Fruit fly (Drosophila melanogaster) whole organism, embryonic: ENCODE measurements around the gene CG34278.
A peak's percentile ranks its signal among the peaks of the same experiment; 100 is the strongest.

Source experiments
- Adf1 ChIP-seq: fragments of 200-800 bp; sonication (Bioruptor generic); IDR thresholded peaks from 2 replicates; pipeline ENCODE4 v1.3.6; 2022; ENCODE audit warnings: missing biosample characterization, missing genetic modification characterization
- B-H2 ChIP-seq: fragments of 200-800 bp; sonication (Bioruptor generic); optimal IDR thresholded peaks from 2 replicates; lab custom pipeline; 2018; ENCODE audit warnings: missing biosample characterization, mild to moderate bottlenecking, missing genetic modification characterization
- Bgb ChIP-seq: fragments of 200-800 bp; sonication (Bioruptor generic); IDR thresholded peaks from 2 replicates; pipeline ENCODE4 v1.3.6; 2022; ENCODE audit warnings: missing biosample characterization, missing genetic modification characterization; ENCODE audit not compliant: partially characterized antibody
- Blimp-1 ChIP-seq: fragments of 200-800 bp; sonication (Bioruptor generic); optimal IDR thresholded peaks from 3 replicates; lab custom pipeline; 2018; ENCODE audit warnings: missing biosample characterization, missing genetic modification characterization, mild to moderate bottlenecking, moderate library complexity, missing genetic modification reagents
- CG11695 ChIP-seq: fragments of 200-800 bp; sonication (Bioruptor generic); IDR thresholded peaks from 3 replicates; pipeline ENCODE4 v1.3.6; 2022; ENCODE audit warnings: missing biosample characterization, missing genetic modification characterization
- CG11723 ChIP-seq: fragments of 200-800 bp; sonication (Bioruptor generic); optimal IDR thresholded peaks from 2 replicates; lab custom pipeline; 2017; ENCODE audit warnings: missing biosample characterization, mild to moderate bottlenecking, missing genetic modification characterization
- CG12236 ChIP-seq: fragments of 200-800 bp; sonication (Bioruptor generic); optimal IDR thresholded peaks from 2 replicates; lab custom pipeline; 2016; ENCODE audit warnings: missing biosample characterization, missing genetic modification characterization
- CG12299 ChIP-seq: fragments of 200-800 bp; sonication (Bioruptor generic); optimal IDR thresholded peaks from 2 replicates; lab custom pipeline; 2018; ENCODE audit warnings: missing biosample characterization, mild to moderate bottlenecking, missing genetic modification characterization
- CG12391 ChIP-seq: fragments of 200-800 bp; sonication (Bioruptor generic); optimal IDR thresholded peaks from 3 replicates; lab custom pipeline; 2018; ENCODE audit warnings: missing biosample characterization, mild to moderate bottlenecking, missing genetic modification characterization, moderate library complexity
- CG12744 ChIP-seq: fragments of 200-800 bp; sonication (Bioruptor generic); optimal IDR thresholded peaks from 2 replicates; lab custom pipeline; 2016; ENCODE audit warnings: missing biosample characterization, missing genetic modification characterization
- CG13287 ChIP-seq: fragments of 200-800 bp; sonication (Bioruptor generic); IDR thresholded peaks from 2 replicates; pipeline ENCODE4 v1.3.6; 2022; ENCODE audit warnings: missing biosample characterization, missing genetic modification characterization; ENCODE audit not compliant: partially characterized antibody
- CG14710 ChIP-seq: fragments of 200-800 bp; sonication (Bioruptor generic); optimal IDR thresholded peaks from 3 replicates; lab custom pipeline; 2019; ENCODE audit warnings: missing biosample characterization, mild to moderate bottlenecking, missing genetic modification characterization, moderate library complexity
- CG15479 ChIP-seq: fragments of 200-800 bp; sonication (Bioruptor generic); optimal IDR thresholded peaks from 3 replicates; lab custom pipeline; 2019; ENCODE audit warnings: missing biosample characterization, mild to moderate bottlenecking, missing genetic modification characterization, moderate library complexity
- CG17186 ChIP-seq: fragments of 200-800 bp; sonication (Bioruptor generic); optimal IDR thresholded peaks from 3 replicates; lab custom pipeline; 2017; ENCODE audit warnings: missing biosample characterization, missing genetic modification reagents, missing genetic modification characterization
- CG2202 ChIP-seq: fragments of 200-800 bp; sonication (Bioruptor generic); optimal IDR thresholded peaks from 2 replicates; lab custom pipeline; 2018; ENCODE audit warnings: missing biosample characterization, mild to moderate bottlenecking, missing genetic modification characterization
- CG2712 ChIP-seq: fragments of 200-800 bp; optimal IDR thresholded peaks from 3 replicates; lab custom pipeline; 2019; ENCODE audit warnings: missing biosample characterization, mild to moderate bottlenecking, missing genetic modification characterization, moderate library complexity
- CG3281 ChIP-seq: fragments of 200-800 bp; sonication (Bioruptor generic); optimal IDR thresholded peaks from 3 replicates; lab custom pipeline; 2017; ENCODE audit warnings: missing biosample characterization, mild to moderate bottlenecking, missing genetic modification characterization
- CG33213 ChIP-seq: fragments of 200-800 bp; sonication (Bioruptor generic); optimal IDR thresholded peaks from 3 replicates; lab custom pipeline; 2016; ENCODE audit warnings: missing biosample characterization, missing genetic modification characterization
- CG4617 ChIP-seq: fragments of 200-800 bp; sonication (Bioruptor generic); optimal IDR thresholded peaks from 3 replicates; lab custom pipeline; 2016; ENCODE audit warnings: missing biosample characterization, missing genetic modification characterization, borderline replicate concordance
- CG6272 ChIP-seq: fragments of 200-800 bp; sonication (Bioruptor generic); IDR thresholded peaks from 2 replicates; pipeline ENCODE4 v1.3.6; 2022; ENCODE audit warnings: missing biosample characterization, missing genetic modification characterization
- CG7357 ChIP-seq: fragments of 200-800 bp; sonication (Bioruptor generic); IDR thresholded peaks from 3 replicates; pipeline ENCODE4 v1.3.6; 2022; ENCODE audit warnings: missing biosample characterization, missing genetic modification characterization
- CG7745 ChIP-seq: fragments of 200-800 bp; sonication (Bioruptor generic); optimal IDR thresholded peaks from 2 replicates; lab custom pipeline; 2018; ENCODE audit warnings: missing biosample characterization, mild to moderate bottlenecking, missing genetic modification characterization, moderate library complexity
- CG8924 ChIP-seq: fragments of 200-800 bp; optimal IDR thresholded peaks from 3 replicates; lab custom pipeline; 2019; ENCODE audit warnings: missing biosample characterization, mild to moderate bottlenecking, missing genetic modification characterization, moderate library complexity
- CG8944 ChIP-seq: fragments of 200-800 bp; sonication (Bioruptor generic); optimal IDR thresholded peaks from 3 replicates; lab custom pipeline; 2016; ENCODE audit warnings: missing biosample characterization, missing genetic modification characterization
- CG9437 ChIP-seq: fragments of 200-800 bp; sonication (Bioruptor generic); optimal IDR thresholded peaks from 2 replicates; lab custom pipeline; 2018; ENCODE audit warnings: missing biosample characterization, mild to moderate bottlenecking, missing genetic modification characterization
- CG9876 ChIP-seq: fragments of 200-800 bp; sonication (Bioruptor generic); optimal IDR thresholded peaks from 2 replicates; lab custom pipeline; 2016; ENCODE audit warnings: missing biosample characterization, missing genetic modification characterization
- D19A ChIP-seq: fragments of 200-800 bp; optimal IDR thresholded peaks from 3 replicates; lab custom pipeline; 2019; ENCODE audit warnings: missing biosample characterization, mild to moderate bottlenecking, missing genetic modification characterization, moderate library complexity
- Fer2 ChIP-seq: fragments of 200-800 bp; sonication (Bioruptor generic); optimal IDR thresholded peaks from 2 replicates; lab custom pipeline; 2018; ENCODE audit warnings: missing biosample characterization, mild to moderate bottlenecking, missing genetic modification characterization, moderate library complexity
- Hmx ChIP-seq: fragments of 200-800 bp; sonication (Bioruptor generic); optimal IDR thresholded peaks from 2 replicates; lab custom pipeline; 2016; ENCODE audit warnings: missing biosample characterization, missing genetic modification characterization
- MESR4 ChIP-seq: fragments of 200-800 bp; sonication (Bioruptor generic); optimal IDR thresholded peaks from 2 replicates; lab custom pipeline; 2018; ENCODE audit warnings: missing biosample characterization, mild to moderate bottlenecking, missing genetic modification characterization, moderate library complexity
- Oli ChIP-seq: fragments of 200-800 bp; sonication (Bioruptor generic); optimal IDR thresholded peaks from 2 replicates; lab custom pipeline; 2018; ENCODE audit warnings: missing biosample characterization, mild to moderate bottlenecking, missing genetic modification characterization, moderate library complexity
- Rfx ChIP-seq: fragments of 200-800 bp; sonication (Bioruptor generic); IDR thresholded peaks from 2 replicates; pipeline ENCODE4 v1.3.6; 2022; ENCODE audit warnings: missing biosample characterization, missing genetic modification characterization
- aop ChIP-seq: fragments of 200-800 bp; sonication (Bioruptor generic); IDR thresholded peaks from 2 replicates; pipeline ENCODE4 v1.3.6; 2022; ENCODE audit warnings: missing biosample characterization, missing genetic modification characterization
- ara ChIP-seq: fragments of 200-800 bp; sonication (Bioruptor generic); IDR thresholded peaks from 2 replicates; pipeline ENCODE4 v1.3.6; 2022; ENCODE audit warnings: missing biosample characterization, missing genetic modification characterization
- chif ChIP-seq, 2 experiments: fragments of 200-800 bp; sonication (Bioruptor generic); optimal IDR thresholded peaks; 3 replicates each; lab custom pipeline; 2016; ENCODE audit warnings: missing biosample characterization in 2 of 2, missing genetic modification characterization in 2 of 2
- ewg ChIP-seq: fragments of 200-800 bp; sonication (Bioruptor generic); optimal IDR thresholded peaks from 3 replicates; lab custom pipeline; 2017; ENCODE audit warnings: mild to moderate bottlenecking, missing biosample characterization, missing genetic modification reagents, missing genetic modification characterization
- fd102C ChIP-seq: fragments of 200-800 bp; sonication (Bioruptor generic); optimal IDR thresholded peaks from 2 replicates; lab custom pipeline; 2018; ENCODE audit warnings: missing biosample characterization, mild to moderate bottlenecking, missing genetic modification characterization, moderate library complexity
- gce ChIP-seq: fragments of 200-800 bp; sonication (Bioruptor generic); IDR thresholded peaks from 3 replicates; pipeline ENCODE4 v1.3.6; 2022; ENCODE audit warnings: missing biosample characterization, missing genetic modification characterization
- grau ChIP-seq: fragments of 200-800 bp; optimal IDR thresholded peaks from 3 replicates; lab custom pipeline; 2019; ENCODE audit warnings: missing biosample characterization, mild to moderate bottlenecking, missing genetic modification characterization, moderate library complexity
- lola ChIP-seq, 3 experiments: fragments of >200 bp in 2 of 3; fragments of 200-800 bp in 1 of 3; sonication (Bioruptor generic) in 1 of 3; optimal IDR thresholded peaks; 2 replicates each; lab custom pipeline; 2017 to 2019; ENCODE audit warnings: missing biosample characterization in 3 of 3, missing genetic modification characterization in 3 of 3, mild to moderate bottlenecking in 1 of 3, moderate library complexity in 1 of 3
- pan ChIP-seq, 4 experiments: fragments of >200 bp in 3 of 4; fragments of 200-800 bp in 1 of 4; sonication (Bioruptor generic) in 1 of 4; optimal IDR thresholded peaks in 3 of 4; IDR thresholded peaks in 1 of 4; 2 replicates each; pipeline versions ENCODE4 v1.3.6 to Lab custom; 2017 to 2022; ENCODE audit warnings: missing biosample characterization in 2 of 4, missing genetic modification characterization in 2 of 4, mixed read lengths in 1 of 4
- phol ChIP-seq: fragments of 200-800 bp; sonication (Bioruptor generic); optimal IDR thresholded peaks from 3 replicates; lab custom pipeline; 2018; ENCODE audit warnings: missing biosample characterization, mild to moderate bottlenecking, missing genetic modification characterization, moderate library complexity
- pros ChIP-seq: fragments of 200-800 bp; sonication (Bioruptor generic); optimal IDR thresholded peaks from 3 replicates; lab custom pipeline; 2019; ENCODE audit warnings: missing biosample characterization, mild to moderate bottlenecking, missing genetic modification characterization, moderate library complexity
- schlank ChIP-seq: fragments of 200-800 bp; sonication (Bioruptor generic); optimal IDR thresholded peaks from 2 replicates; lab custom pipeline; 2018; ENCODE audit warnings: missing biosample characterization, mild to moderate bottlenecking, missing genetic modification characterization
- seq ChIP-seq: fragments of 200-800 bp; sonication (Bioruptor generic); IDR thresholded peaks from 2 replicates; pipeline ENCODE4 v1.3.6; 2022; ENCODE audit warnings: missing biosample characterization, missing genetic modification characterization
- tgo ChIP-seq: fragments of 200-800 bp; sonication (Bioruptor generic); IDR thresholded peaks from 3 replicates; pipeline ENCODE4 v1.3.6; 2022; ENCODE audit warnings: missing biosample characterization, missing genetic modification characterization
- tup ChIP-seq: fragments of 200-800 bp; sonication (Bioruptor generic); optimal IDR thresholded peaks from 2 replicates; lab custom pipeline; 2016; ENCODE audit warnings: missing biosample characterization, mild to moderate bottlenecking, missing genetic modification characterization, moderate library complexity
- yki ChIP-seq: fragments of >200 bp; optimal IDR thresholded peaks from 3 replicates; lab custom pipeline; 2018
- z ChIP-seq: fragments of 200-800 bp; sonication (Bioruptor generic); IDR thresholded peaks from 3 replicates; pipeline ENCODE4 v1.3.6; 2022; ENCODE audit warnings: missing biosample characterization, missing genetic modification characterization

CG34278 gene

DNA sequence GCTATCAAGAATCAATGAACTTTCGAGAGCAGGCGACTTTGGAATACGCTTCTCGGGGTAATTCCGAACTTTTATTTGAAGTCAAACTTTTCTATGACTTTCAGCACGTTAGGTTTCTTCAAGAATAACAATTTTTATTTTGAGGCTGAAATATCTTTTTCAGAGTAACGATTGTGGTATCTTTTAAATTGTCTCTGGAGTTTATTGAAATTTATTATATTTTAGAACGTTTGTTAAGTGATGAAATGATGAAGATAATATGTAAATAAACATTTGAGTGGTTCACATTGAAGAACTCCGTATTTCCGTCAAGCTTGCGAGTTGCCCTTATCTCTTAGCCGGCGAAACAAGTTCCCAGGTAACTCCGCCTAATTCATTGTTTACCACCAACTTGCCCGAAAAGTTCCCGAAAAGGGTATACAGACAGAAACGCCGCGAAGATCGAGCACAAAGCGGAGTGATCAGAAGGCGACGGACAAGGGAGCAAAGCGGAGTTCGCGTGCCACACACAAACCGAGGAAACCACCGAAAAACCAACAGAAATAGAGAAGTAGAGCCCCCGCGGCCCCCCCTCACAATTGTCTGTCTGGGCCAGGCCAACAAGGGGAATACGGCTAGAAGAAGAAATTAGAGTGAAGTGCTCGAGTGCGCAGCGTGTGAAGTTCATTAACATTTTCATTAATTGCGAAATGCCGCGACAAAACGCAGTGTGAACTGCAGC, 2.5 kb upstream of the CG34278 start (continued):
- no peak for TF ChIP-seq seq (GFP tag; lab: Robert Waterston, UW)
- TF ChIP-seq D19A, result peak; percentile 95
- TF ChIP-seq Bgb, result no peak
- no peak for TF ChIP-seq CG17186 (GFP tag; lab: Kevin White, UChicago)
- TF ChIP-seq CG6272, result no peak
- TF ChIP-seq B-H2 (GFP tag; lab: Kevin White, UChicago), result no peak
- TF ChIP-seq ewg (GFP tag; lab: Kevin White, UChicago), result no peak
- peak; percentile 44 for TF ChIP-seq phol (tag; lab: Kevin White, UChicago)
- peak; percentile 39 for TF ChIP-seq Blimp-1 (GFP tag; lab: Kevin White, UChicago)
- TF ChIP-seq yki (lab: Kevin White, UChicago), result no peak
- TF ChIP-seq MESR4 (GFP tag; lab: Kevin White, UChicago), result no peak
- no peak for TF ChIP-seq CG8944 (GFP tag; lab: Kevin White, UChicago)
- no peak for TF ChIP-seq schlank (tag; lab: Kevin White, UChicago)
- peak; percentile 27 for TF ChIP-seq CG2202 (tag; lab: Kevin White, UChicago)
- TF ChIP-seq Fer2 (tag; lab: Kevin White, UChicago), result no peak
- TF ChIP-seq pros (GFP tag; lab: Kevin White, UChicago), result no peak
- no peak for TF ChIP-seq CG11695 (GFP tag; lab: Robert Waterston, UW)
- TF ChIP-seq gce (GFP tag; lab: Robert Waterston, UW), result no peak
- TF ChIP-seq lola (GFP tag; optimal IDR thresholded peaks at IDR 0.05; lab: Kevin White, UChicago), result peak in 1 of 3 experiments; percentile 60
- 0 out of 2 replicates have a peak, but pooled peaks have one; percentile 34 for TF ChIP-seq ara (GFP tag; lab: Robert Waterston, UW)
- TF ChIP-seq pan (optimal IDR thresholded peaks at IDR 0.05; lab: Kevin White, UChicago), result no peak
- TF ChIP-seq pan (GFP tag; optimal IDR thresholded peaks at IDR 0.05 in 1 of 2, IDR thresholded peaks at IDR 0.05 in 1 of 2), result no peak
- TF ChIP-seq CG11723 (GFP tag; lab: Kevin White, UChicago), result no peak
- TF ChIP-seq z, result no peak
- TF ChIP-seq CG2712, result peak; percentile 68
- TF ChIP-seq CG33213 (GFP tag; lab: Kevin White, UChicago), result no peak
- peak; percentile 22 for TF ChIP-seq CG14710 (tag; lab: Kevin White, UChicago)
- TF ChIP-seq Adf1 (GFP tag; lab: Robert Waterston, UW), result no peak
- TF ChIP-seq CG9437, result peak; percentile 2
- TF ChIP-seq Oli (tag; lab: Kevin White, UChicago), result peak; percentile 22
- no peak for TF ChIP-seq CG7357 (GFP tag; lab: Robert Waterston, UW)
- TF ChIP-seq CG12391 (tag; lab: Kevin White, UChicago), result peak; percentile 29
- no peak for TF ChIP-seq CG7745 (tag; lab: Kevin White, UChicago)
- TF ChIP-seq Hmx, result no peak
- no peak for TF ChIP-seq fd102C (GFP tag; lab: Kevin White, UChicago)
- TF ChIP-seq CG8924, result peak; percentile 12
- TF ChIP-seq tgo, result no peak
- TF ChIP-seq CG12236, result no peak
- TF ChIP-seq CG12744 (GFP tag; lab: Kevin White, UChicago), result no peak
- TF ChIP-seq CG4617, result no peak
- no peak for TF ChIP-seq CG9876 (GFP tag; lab: Kevin White, UChicago)
- TF ChIP-seq CG13287, result no peak
- no peak for TF ChIP-seq CG12299 (tag; lab: Kevin White, UChicago)
- TF ChIP-seq CG3281 (GFP tag; lab: Kevin White, UChicago), result no peak
- TF ChIP-seq grau (tag; lab: Kevin White, UChicago), result peak; percentile 29
- TF ChIP-seq CG15479 (GFP tag; lab: Kevin White, UChicago), result no peak
- TF ChIP-seq chif (GFP tag; optimal IDR thresholded peaks at IDR 0.05; lab: Kevin White, UChicago), result peak in 1 of 2 experiments; percentile 6
- no peak for TF ChIP-seq Rfx
- no peak for TF ChIP-seq aop
- TF ChIP-seq tup (GFP tag; lab: Kevin White, UChicago), result no peak
